Worm (Caenorhabditis elegans) whole organism, L3 larva: ENCODE results near the gene T09F5.20.

Experiments
- fos-1 ChIP-seq: fragments of 150-350 bp; optimal IDR thresholded peaks from 2 replicates; lab custom pipeline; 2014; ENCODE audit warnings: missing biosample characterization, missing genetic modification characterization
- nfya-1 ChIP-seq: sonication (generic microtip); optimal IDR thresholded peaks from 2 replicates; lab custom pipeline; 2017; ENCODE audit warnings: missing genetic modification characterization, mild to moderate bottlenecking, missing compliant biosample characterization, antibody characterized with exemption, moderate library complexity; ENCODE audit not compliant: insufficient read depth
- nhr-12 ChIP-seq: fragments of 150-350 bp; optimal IDR thresholded peaks from 2 replicates; lab custom pipeline; 2014; ENCODE audit warnings: missing biosample characterization, missing genetic modification characterization
- nhr-25 ChIP-seq: sonication (generic microtip); optimal IDR thresholded peaks from 2 replicates; lab custom pipeline; 2017; ENCODE audit warnings: missing biosample characterization, missing genetic modification characterization
- nhr-28 ChIP-seq: fragments of 150-350 bp; optimal IDR thresholded peaks from 2 replicates; lab custom pipeline; 2014; ENCODE audit warnings: missing biosample characterization, missing genetic modification characterization
- nhr-77 ChIP-seq: fragments of 150-350 bp; optimal IDR thresholded peaks from 2 replicates; lab custom pipeline; 2014; ENCODE audit warnings: missing biosample characterization, missing genetic modification characterization
- skn-1 ChIP-seq: fragments of 150-350 bp; optimal IDR thresholded peaks from 2 replicates; lab custom pipeline; 2014; ENCODE audit warnings: missing biosample characterization, missing genetic modification characterization
- snpc-4 ChIP-seq: fragments of 150-350 bp; optimal IDR thresholded peaks from 2 replicates; lab custom pipeline; 2014; ENCODE audit warnings: missing biosample characterization, missing genetic modification characterization
- tbx-2 ChIP-seq: sonication (generic microtip); optimal IDR thresholded peaks from 2 replicates; lab custom pipeline; 2016; ENCODE audit warnings: mild to moderate bottlenecking, missing genetic modification characterization, missing compliant biosample characterization
- unc-39 ChIP-seq: sonication (generic microtip); optimal IDR thresholded peaks from 4 replicates; lab custom pipeline; 2017; ENCODE audit warnings: missing biosample characterization, missing genetic modification characterization
- unc-62 ChIP-seq: fragments of 150-350 bp; sonication (generic microtip); optimal IDR thresholded peaks from 4 replicates; lab custom pipeline; 2014; ENCODE audit warnings: missing biosample characterization, missing genetic modification reagents, missing genetic modification characterization

DNA sequence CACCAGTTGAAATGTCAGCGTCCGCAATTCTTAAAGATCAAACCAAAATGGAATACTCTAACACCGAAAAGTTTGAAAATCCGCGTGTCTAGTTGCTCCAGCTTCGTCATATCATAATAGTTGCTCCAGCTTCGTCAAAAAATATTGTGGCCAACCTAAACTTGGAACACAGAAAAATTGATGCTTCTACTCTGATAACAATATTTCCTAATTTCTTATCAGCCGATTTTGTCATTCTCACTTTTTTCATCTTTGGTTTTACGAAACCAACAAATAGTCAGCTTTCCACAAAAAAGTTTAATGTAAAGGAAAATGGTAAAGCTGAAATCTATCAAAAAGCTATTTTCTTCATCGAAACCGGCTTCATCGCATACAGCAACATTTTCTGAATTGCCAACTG is 34.7 kb upstream of the T09F5.20 start, which contains the start of gene fbxa-84:
- no peak for TF ChIP-seq tbx-2 (tag; lab: Kevin White, UChicago)
- TF ChIP-seq nhr-77 (tag; lab: Kevin White, UChicago) = no peak
- TF ChIP-seq nhr-12 (tag; lab: Kevin White, UChicago) = no peak
- TF ChIP-seq nhr-25 (tag; lab: Kevin White, UChicago) = no peak
- no peak for TF ChIP-seq unc-39 (tag; lab: Kevin White, UChicago)
- TF ChIP-seq unc-62 (GFP tag; lab: Kevin White, UChicago) = no peak
- no peak for TF ChIP-seq fos-1 (tag; lab: Kevin White, UChicago)
- no peak for TF ChIP-seq nfya-1 (tag; lab: Kevin White, UChicago)
- TF ChIP-seq snpc-4 = no peak
- no peak for TF ChIP-seq nhr-28 (tag; lab: Kevin White, UChicago)
- no peak for TF ChIP-seq skn-1
